Worm (Caenorhabditis elegans) whole organism, L4 larva: Measurements from ENCODE around the gene pmt-2.

ENCODE experiments used
- D1046.2 ChIP-seq: fragments of 200-800 bp; sonication (Bioruptor generic); IDR thresholded peaks from 2 replicates; pipeline ENCODE4 v1.3.6; 2022; ENCODE audit warnings: missing genetic modification characterization, missing compliant biosample characterization
- F44E2.7 ChIP-seq: fragments of 200-800 bp; sonication (Bioruptor generic); IDR thresholded peaks from 2 replicates; pipeline ENCODE4 v2.1.2; 2022; ENCODE audit warnings: missing genetic modification characterization, missing compliant biosample characterization
- T26A8.4 ChIP-seq: fragments of 200-800 bp; sonication (Bioruptor generic); IDR thresholded peaks from 2 replicates; pipeline ENCODE4 v1.3.6; 2022; ENCODE audit warnings: missing genetic modification characterization, missing compliant biosample characterization
- ZK546.5 ChIP-seq, 2 experiments: sonication (generic microtip); optimal IDR thresholded peaks; 2 replicates each; lab custom pipeline; 2017; ENCODE audit warnings: missing biosample characterization in 2 of 2, missing genetic modification characterization in 2 of 2
- aha-1 ChIP-seq: fragments of 150-350 bp; peaks from one replicate; lab custom pipeline; 2014; ENCODE audit warnings: missing biosample characterization, missing genetic modification characterization
- ceh-28 ChIP-seq: fragments of 150-350 bp; optimal IDR thresholded peaks from 2 replicates; lab custom pipeline; 2014; ENCODE audit warnings: missing biosample characterization, missing genetic modification reagents, missing genetic modification characterization
- ceh-82 ChIP-seq: sonication (generic microtip); optimal IDR thresholded peaks from 2 replicates; lab custom pipeline; 2017; ENCODE audit warnings: missing biosample characterization, missing genetic modification characterization
- cey-2 ChIP-seq: sonication (generic microtip); optimal IDR thresholded peaks from 3 replicates; lab custom pipeline; 2017; ENCODE audit warnings: missing genetic modification characterization, mild to moderate bottlenecking, missing compliant biosample characterization, antibody characterized with exemption, borderline replicate concordance; ENCODE audit not compliant: insufficient read depth
- ctbp-1 ChIP-seq: fragments of 200-800 bp; sonication (Bioruptor generic); IDR thresholded peaks from 2 replicates; pipeline ENCODE4 v1.3.6; 2022; ENCODE audit warnings: missing genetic modification reagents, missing genetic modification characterization, missing compliant biosample characterization
- daf-12 ChIP-seq: fragments of 150-350 bp; optimal IDR thresholded peaks from 2 replicates; lab custom pipeline; 2014; ENCODE audit warnings: missing biosample characterization, missing genetic modification reagents, missing genetic modification characterization
- dmd-6 ChIP-seq: fragments of 200-800 bp; sonication (Bioruptor generic); IDR thresholded peaks from 2 replicates; pipeline ENCODE4 v1.3.6; 2022; ENCODE audit warnings: missing genetic modification reagents, missing genetic modification characterization, missing compliant biosample characterization
- dmd-8 ChIP-seq: fragments of 200-800 bp; sonication (Bioruptor generic); IDR thresholded peaks from 2 replicates; pipeline ENCODE4 v1.3.6; 2022; ENCODE audit warnings: missing genetic modification characterization, missing compliant biosample characterization
- dmd-9 ChIP-seq: fragments of 200-800 bp; sonication (Bioruptor generic); IDR thresholded peaks from 2 replicates; pipeline ENCODE4 v1.3.6; 2022; ENCODE audit warnings: missing genetic modification reagents, missing genetic modification characterization, missing compliant biosample characterization
- dpl-1 ChIP-seq: fragments of 150-350 bp; optimal IDR thresholded peaks from 2 replicates; lab custom pipeline; 2014; ENCODE audit warnings: missing biosample characterization, missing genetic modification reagents, missing genetic modification characterization
- duxl-1 ChIP-seq: sonication (generic microtip); optimal IDR thresholded peaks from 2 replicates; lab custom pipeline; 2016; ENCODE audit warnings: mild to moderate bottlenecking, missing genetic modification characterization, moderate library complexity, missing compliant biosample characterization; ENCODE audit not compliant: poor library complexity
- dve-1 ChIP-seq: sonication (generic microtip); optimal IDR thresholded peaks from 2 replicates; lab custom pipeline; 2017; ENCODE audit warnings: antibody characterized with exemption, mild to moderate bottlenecking, missing genetic modification characterization, missing compliant biosample characterization; ENCODE audit not compliant: insufficient read depth
- egl-43 ChIP-seq: fragments of 200-800 bp; sonication (Bioruptor generic); IDR thresholded peaks from 2 replicates; pipeline ENCODE4 v1.3.6; 2022; ENCODE audit warnings: missing genetic modification reagents, missing genetic modification characterization, missing compliant biosample characterization
- hlh-11 ChIP-seq: fragments of 200-800 bp; sonication (Bioruptor generic); optimal IDR thresholded peaks from 2 replicates; lab custom pipeline; 2018; ENCODE audit warnings: mild to moderate bottlenecking, missing genetic modification characterization, missing compliant biosample characterization
- jun-1 ChIP-seq: fragments of 150-350 bp; optimal IDR thresholded peaks from 2 replicates; lab custom pipeline; 2014; ENCODE audit warnings: missing biosample characterization, missing genetic modification reagents, missing genetic modification characterization
- lin-15B ChIP-seq: fragments of 150-350 bp; sonication (generic microtip); optimal IDR thresholded peaks from 3 replicates; lab custom pipeline; 2014; ENCODE audit warnings: missing biosample characterization, missing genetic modification characterization
- lin-39 ChIP-seq: fragments of 150-350 bp; optimal IDR thresholded peaks from 2 replicates; lab custom pipeline; 2014; ENCODE audit warnings: missing biosample characterization, missing genetic modification reagents, missing genetic modification characterization
- madf-5 ChIP-seq, 2 experiments: fragments of 200-800 bp; sonication (Bioruptor generic); IDR thresholded peaks; 2 replicates each; pipeline ENCODE4 v1.3.6; 2022; ENCODE audit warnings: missing compliant biosample characterization in 2 of 2, missing genetic modification characterization in 2 of 2
- mxl-2 ChIP-seq: fragments of 200-800 bp; sonication (Bioruptor generic); conservative IDR thresholded peaks from 2 replicates; pipeline ENCODE4 v1.3.6; 2022; ENCODE audit warnings: missing genetic modification reagents, missing genetic modification characterization, missing compliant biosample characterization
- mxl-3 ChIP-seq: fragments of 200-800 bp; sonication (Bioruptor generic); optimal IDR thresholded peaks from 2 replicates; lab custom pipeline; 2018; ENCODE audit warnings: mild to moderate bottlenecking, missing genetic modification characterization, missing compliant biosample characterization
- nhr-10 ChIP-seq: fragments of 150-350 bp; optimal IDR thresholded peaks from 2 replicates; lab custom pipeline; 2014; ENCODE audit warnings: missing biosample characterization, missing genetic modification characterization
- nhr-102 ChIP-seq: sonication (generic microtip); optimal IDR thresholded peaks from 2 replicates; lab custom pipeline; 2016; ENCODE audit warnings: mild to moderate bottlenecking, missing genetic modification characterization, moderate library complexity, missing compliant biosample characterization
- nhr-28 ChIP-seq: fragments of 150-350 bp; optimal IDR thresholded peaks from 2 replicates; lab custom pipeline; 2014; ENCODE audit warnings: missing biosample characterization, missing genetic modification characterization
- nhr-48 ChIP-seq: sonication (generic microtip); optimal IDR thresholded peaks from 2 replicates; lab custom pipeline; 2016; ENCODE audit warnings: mild to moderate bottlenecking, missing genetic modification characterization, missing compliant biosample characterization
- nhr-77 ChIP-seq: fragments of 150-350 bp; optimal IDR thresholded peaks from 2 replicates; lab custom pipeline; 2014; ENCODE audit warnings: missing biosample characterization, missing genetic modification characterization
- pha-4 ChIP-seq, 2 experiments: fragments of 150-350 bp in 1 of 2; fragments of 200-800 bp in 1 of 2; sonication (Bioruptor generic) in 1 of 2; IDR thresholded peaks in 1 of 2; optimal IDR thresholded peaks in 1 of 2; 2 replicates each; pipeline versions ENCODE4 v1.3.6 to Lab custom; 2014 to 2022; ENCODE audit warnings: missing genetic modification characterization in 2 of 2, missing genetic modification reagents in 2 of 2, missing biosample characterization in 1 of 2, missing compliant biosample characterization in 1 of 2
- php-3 ChIP-seq: fragments of 200-800 bp; sonication (Bioruptor generic); IDR thresholded peaks from 2 replicates; pipeline ENCODE4 v1.3.6; 2022; ENCODE audit warnings: missing genetic modification reagents, missing genetic modification characterization, missing compliant biosample characterization
- set-16 ChIP-seq: fragments of 200-800 bp; sonication (Bioruptor generic); IDR thresholded peaks from 2 replicates; pipeline ENCODE4 v1.3.6; 2022; ENCODE audit warnings: missing genetic modification reagents, missing genetic modification characterization, missing compliant biosample characterization
- spr-1 ChIP-seq: sonication (generic microtip); optimal IDR thresholded peaks from 2 replicates; lab custom pipeline; 2016; ENCODE audit warnings: mild to moderate bottlenecking, missing genetic modification characterization, missing compliant biosample characterization
- spr-3 ChIP-seq: fragments of 200-800 bp; sonication (Bioruptor generic); optimal IDR thresholded peaks from 2 replicates; lab custom pipeline; 2018; ENCODE audit warnings: mild to moderate bottlenecking, missing genetic modification characterization, missing compliant biosample characterization
- tra-1 ChIP-seq: fragments of 200-800 bp; sonication (Bioruptor generic); IDR thresholded peaks from 2 replicates; pipeline ENCODE4 v1.3.6; 2022; ENCODE audit warnings: missing genetic modification reagents, missing genetic modification characterization, missing compliant biosample characterization
- unc-62 ChIP-seq, 3 experiments: fragments of 150-350 bp in 1 of 3; sonication (generic microtip); optimal IDR thresholded peaks in 2 of 3; peaks in 1 of 3; 1 replicate in 1 of 3; 2 replicates in 2 of 3; lab custom pipeline; 2014 to 2017; ENCODE audit warnings: missing biosample characterization in 3 of 3, missing genetic modification characterization in 3 of 3, missing genetic modification reagents in 3 of 3, missing genotype in 1 of 3
- zfp-2 ChIP-seq: sonication (generic microtip); optimal IDR thresholded peaks from 2 replicates; lab custom pipeline; 2016; ENCODE audit warnings: mild to moderate bottlenecking, missing genetic modification characterization, missing compliant biosample characterization

pmt-2 gene

ce11 chrV:4649649-4650384 lies 21.4 kb downstream of the pmt-2 start:
- TF ChIP-seq set-16 (peak; percentile 56), egl-43 (GFP tag; lab: Robert Waterston, UW) (peak; percentile 40; the same call in 1 of the 2 replicates), php-3 (GFP tag; lab: Robert Waterston, UW) (no peak), aha-1 (tag; lab: Kevin White, UChicago) (peak; percentile 50)

- TF ChIP-seq unc-62 (GFP tag; optimal IDR thresholded peaks at IDR 0.05 in 1 of 2; lab: Kevin White, UChicago) = peak in 1 of 2 experiments; percentile 5
- TF ChIP-seq unc-62 (tag; optimal IDR thresholded peaks at IDR 0.05; lab: Kevin White, UChicago) = no peak
- TF ChIP-seq nhr-102 (tag; lab: Kevin White, UChicago) = no peak
- TF ChIP-seq spr-1 (tag; lab: Kevin White, UChicago) = peak; percentile 54
- no peak for TF ChIP-seq D1046.2 (GFP tag; lab: Robert Waterston, UW)
- peak; percentile 21 for TF ChIP-seq spr-3 (GFP tag; lab: Kevin White, UChicago)
- peak; percentile 61 for TF ChIP-seq nhr-28 (tag; lab: Kevin White, UChicago)
- 0 out of 2 replicates have a peak, but pooled peaks have one; percentile 12 for TF ChIP-seq dmd-6 (GFP tag; lab: Robert Waterston, UW)
- TF ChIP-seq dmd-8 (GFP tag; lab: Robert Waterston, UW) = no peak
- TF ChIP-seq aha-1 (tag; lab: Kevin White, UChicago) = peak; percentile 35
- no peak for TF ChIP-seq jun-1 (tag; lab: Kevin White, UChicago)
- TF ChIP-seq T26A8.4 (GFP tag; lab: Robert Waterston, UW) = no peak
- no peak for TF ChIP-seq daf-12 (tag; lab: Kevin White, UChicago)
- no peak for TF ChIP-seq lin-15B
- no peak for TF ChIP-seq F44E2.7
- TF ChIP-seq mxl-3 (GFP tag; lab: Kevin White, UChicago) = peak; percentile 70
- peak; percentile 58 for TF ChIP-seq hlh-11 (tag; lab: Kevin White, UChicago)
- no peak for TF ChIP-seq dmd-9 (GFP tag; lab: Robert Waterston, UW)
- TF ChIP-seq nhr-48 (tag; lab: Kevin White, UChicago) = peak; percentile 68
- peak; percentile 3 for TF ChIP-seq dpl-1
- TF ChIP-seq, all 104 proteins: peak for 10
Measured at ce11 chrV:4651480-4651879, 23.1 kb downstream of the pmt-2 start.

ce11 chrV:4653093-4653492 lies 24.7 kb downstream of the pmt-2 start:
- TF ChIP-seq ceh-82 (tag; lab: Kevin White, UChicago) (no peak), nhr-10 (tag; lab: Kevin White, UChicago) (no peak), lin-39 (tag; lab: Kevin White, UChicago) (no peak), mxl-2 (GFP tag; lab: Robert Waterston, UW) (no peak; the same call in 1 of the 2 replicates), cey-2 (tag; lab: Kevin White, UChicago) (no peak), duxl-1 (tag; lab: Kevin White, UChicago) (no peak), tra-1 (GFP tag; lab: Robert Waterston, UW) (0 out of 2 replicates have a peak, but pooled peaks have one; percentile 29), ZK546.5 (tag; optimal IDR thresholded peaks at IDR 0.05; lab: Kevin White, UChicago) (no peak), egl-43 (GFP tag; lab: Robert Waterston, UW) (0 out of 2 replicates have a peak, but pooled peaks have one; percentile 26), nhr-102 (tag; lab: Kevin White, UChicago) (no peak), ctbp-1 (GFP tag; lab: Robert Waterston, UW) (0 out of 2 replicates have a peak, but pooled peaks have one; percentile 6), pha-4 (GFP tag; IDR thresholded peaks at IDR 0.05; lab: Robert Waterston, UW) (no peak), pha-4 (tag; optimal IDR thresholded peaks at IDR 0.05; lab: Kevin White, UChicago) (no peak), nhr-77 (tag; lab: Kevin White, UChicago) (no peak), ceh-28 (tag; lab: Kevin White, UChicago) (no peak), madf-5 (GFP tag; IDR thresholded peaks at IDR 0.05; lab: Robert Waterston, UW) (peak; percentile 30 to 79; a peak in 1 of 4 replicates), lin-15B (no peak), mxl-3 (GFP tag; lab: Kevin White, UChicago) (peak; percentile 17), set-16 (peak; percentile 99), T26A8.4 (GFP tag; lab: Robert Waterston, UW) (peak; percentile 29; the same call in 1 of the 2 replicates), zfp-2 (tag; lab: Kevin White, UChicago) (no peak), dve-1 (no peak), jun-1 (tag; lab: Kevin White, UChicago) (no peak)
- TF ChIP-seq, all 104 proteins: peak for 7
